Fruit fly (Drosophila melanogaster): ENCODE data around the gene Doc3.
A peak's percentile ranks its signal among the peaks of the same experiment; 100 is the strongest.

Gene Doc3

dm6 chr3L:9025680-9026079 is 20.7 kb downstream of the Doc3 start (continued):
- TF ChIP-seq nmo (GFP tag; optimal IDR thresholded peaks at IDR 0.05) (peak; percentile 89), fd64A (GFP tag; optimal IDR thresholded peaks at IDR 0.05) (peak; percentile 47), sug (tag; optimal IDR thresholded peaks at IDR 0.05) (peak; percentile 42), Ssrp (tag; optimal IDR thresholded peaks at IDR 0.05) (peak; percentile 78), ci (GFP tag; IDR thresholded peaks at IDR 0.05) (peak; percentile 97), Ets65A (GFP tag) (peak; percentile 89), tap (tag; optimal IDR thresholded peaks at IDR 0.05) (peak; percentile 81), CG10431 (GFP tag; optimal IDR thresholded peaks at IDR 0.05) (peak; percentile 28), Hsf (GFP tag; optimal IDR thresholded peaks at IDR 0.05) (peak; percentile 82), CG10321 (GFP tag; IDR thresholded peaks at IDR 0.05) (peak; percentile 66), trem (tag; optimal IDR thresholded peaks at IDR 0.05) (peak; percentile 71), CG1792 (GFP tag; optimal IDR thresholded peaks at IDR 0.05) (peak; percentile 58), Max (GFP tag; optimal IDR thresholded peaks at IDR 0.05) (peak; percentile 73), scrt (GFP tag; optimal IDR thresholded peaks at IDR 0.05) (peak; percentile 70), Stat92E (GFP tag; optimal IDR thresholded peaks at IDR 0.05) (no peak), bab2 (GFP tag; optimal IDR thresholded peaks at IDR 0.05) (peak; percentile 83), chif (GFP tag; optimal IDR thresholded peaks at IDR 0.05) (peak; percentile 73 to 87), Pdp1 (GFP tag; optimal IDR thresholded peaks at IDR 0.05) (peak; percentile 85 to 88), slbo (GFP tag; IDR thresholded peaks at IDR 0.05) (peak; percentile 92), slp2 (GFP tag; optimal IDR thresholded peaks at IDR 0.05) (peak; percentile 70), btn (GFP tag; optimal IDR thresholded peaks at IDR 0.05) (peak; percentile 60), CG13123 (GFP tag; optimal IDR thresholded peaks at IDR 0.05) (peak; percentile 74), exex (tag; optimal IDR thresholded peaks at IDR 0.05) (peak; percentile 15), CG7928 (GFP tag; optimal IDR thresholded peaks at IDR 0.05) (no peak), CG2120 (GFP tag; optimal IDR thresholded peaks at IDR 0.05) (peak; percentile 81), Aef1 (GFP tag; IDR thresholded peaks at IDR 0.05) (peak; percentile 89), CG17568 (GFP tag; optimal IDR thresholded peaks at IDR 0.05) (peak; percentile 65), Nf-YA (GFP tag; IDR thresholded peaks at IDR 0.05) (peak; percentile 83), HLH3B (GFP tag; IDR thresholded peaks at IDR 0.05) (peak; percentile 94), Oli (tag; optimal IDR thresholded peaks at IDR 0.05) (peak; percentile 91), mam (GFP tag; optimal IDR thresholded peaks at IDR 0.05) (peak; percentile 81), Deaf1 (tag; optimal IDR thresholded peaks at IDR 0.05) (peak; percentile 66), pzg (GFP tag; optimal IDR thresholded peaks at IDR 0.05) (no peak), CG12659 (GFP tag; optimal IDR thresholded peaks at IDR 0.05) (peak; percentile 77), ems (GFP tag; optimal IDR thresholded peaks at IDR 0.05) (peak; percentile 67), H2.0 (GFP tag; IDR thresholded peaks at IDR 0.05) (peak; percentile 89), CG2199 (GFP tag; IDR thresholded peaks at IDR 0.05) (peak; percentile 82; the same call in 2 of the 3 replicates), NC2α (GFP tag; optimal IDR thresholded peaks at IDR 0.05) (peak; percentile 38), sr (GFP tag; IDR thresholded peaks at IDR 0.05) (peak; percentile 65; the same call in 2 of the 3 replicates), zfh2 (GFP tag; optimal IDR thresholded peaks at IDR 0.05) (peak; percentile 50), ind (GFP tag; optimal IDR thresholded peaks at IDR 0.05) (peak; percentile 78), CG8924 (tag; optimal IDR thresholded peaks at IDR 0.05) (peak; percentile 85), vnd (GFP tag; IDR thresholded peaks at IDR 0.05; ENCODE audit: partially characterized antibody) (no peak), pan (optimal IDR thresholded peaks at IDR 0.05) (no peak), pan (GFP tag; optimal IDR thresholded peaks at IDR 0.05 in 1 of 2, IDR thresholded peaks at IDR 0.05 in 1 of 2) (peak in 1 of 2 experiments; percentile 94), Kr (GFP tag; optimal IDR thresholded peaks at IDR 0.05) (no peak), TFAM (GFP tag; optimal IDR thresholded peaks at IDR 0.05) (no peak), Trl (optimal IDR thresholded peaks at IDR 0.05) (no peak), Trl (GFP tag; optimal IDR thresholded peaks at IDR 0.05) (peak; percentile 76), CG4730 (GFP tag; IDR thresholded peaks at IDR 0.05) (peak; percentile 89), chinmo (GFP tag; IDR thresholded peaks at IDR 0.05; ENCODE audit: partially characterized antibody) (no peak), Awh (GFP tag; IDR thresholded peaks at IDR 0.05) (peak; percentile 69)

Data from whole organism, embryonic.